Worm (Caenorhabditis elegans) whole organism, L1 larva: Measurements from ENCODE around the gene aagr-4.

Experiments used
- ceh-63 ChIP-seq: fragments of 200-800 bp; sonication (Bioruptor generic); optimal IDR thresholded peaks from 2 replicates; lab custom pipeline; 2018; ENCODE audit warnings: mild to moderate bottlenecking, missing genetic modification characterization, missing compliant biosample characterization
- lir-3 ChIP-seq: sonication (generic microtip); optimal IDR thresholded peaks from 2 replicates; lab custom pipeline; 2016; ENCODE audit warnings: mild to moderate bottlenecking, missing genetic modification characterization, moderate library complexity, missing compliant biosample characterization; ENCODE audit not compliant: poor library complexity
- nhr-90 ChIP-seq: sonication (generic microtip); optimal IDR thresholded peaks from 2 replicates; lab custom pipeline; 2016; ENCODE audit warnings: mild to moderate bottlenecking, missing genetic modification characterization, missing compliant biosample characterization; ENCODE audit not compliant: poor library complexity
- unc-86 ChIP-seq: sonication (generic microtip); optimal IDR thresholded peaks from 2 replicates; lab custom pipeline; 2016; ENCODE audit warnings: missing genetic modification characterization, missing compliant biosample characterization

DNA sequence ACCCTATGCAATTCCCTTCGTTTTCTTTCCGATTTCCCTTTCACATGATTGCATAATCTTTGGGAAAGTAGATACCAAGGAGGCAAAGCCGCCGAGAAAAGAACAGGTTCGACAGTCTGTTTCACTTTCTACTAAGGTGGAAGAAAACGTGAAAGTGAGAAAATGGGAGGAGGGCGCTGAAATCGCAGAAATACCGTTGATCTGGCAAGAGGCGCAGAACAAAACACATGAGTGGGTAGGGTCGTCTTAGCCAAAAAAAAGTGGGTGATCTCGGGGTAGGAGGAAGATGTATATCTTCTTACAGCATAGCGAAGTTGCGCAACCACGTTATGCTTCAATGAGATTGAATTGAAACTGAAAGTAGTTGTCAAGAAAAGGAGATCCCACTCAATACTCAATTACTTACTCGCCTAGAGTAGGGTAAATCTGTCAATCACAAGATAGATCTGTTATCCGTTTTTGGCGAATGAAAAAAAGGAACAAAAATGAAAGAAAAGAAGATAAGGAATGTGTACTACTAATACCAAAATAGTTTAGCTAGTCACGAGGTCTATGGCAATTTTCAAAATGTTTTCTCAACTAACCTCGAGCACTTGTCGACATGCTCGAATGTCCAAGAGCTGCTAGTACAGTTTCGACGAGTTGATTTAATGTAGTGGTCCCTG lies 27.3 kb upstream of the aagr-4 start:
- no peak for TF ChIP-seq nhr-90 (tag; lab: Kevin White, UChicago)
- TF ChIP-seq lir-3 (tag; lab: Kevin White, UChicago) = no peak
- TF ChIP-seq ceh-63 (GFP tag; lab: Kevin White, UChicago) = no peak
- TF ChIP-seq unc-86 (tag; lab: Kevin White, UChicago) = no peak
